Worm (Caenorhabditis elegans) whole organism, midembryonic: ENCODE measurements around the gene col-10.

Experiments used
- cog-1 ChIP-seq: sonication (generic microtip); optimal IDR thresholded peaks from 2 replicates; lab custom pipeline; 2016; ENCODE audit warnings: missing genetic modification characterization, missing compliant biosample characterization
- flt-1 ChIP-seq: fragments of 200-800 bp; sonication (Bioruptor generic); IDR thresholded peaks from 2 replicates; pipeline ENCODE4 v1.3.6; 2022; ENCODE audit warnings: missing genetic modification characterization, missing compliant biosample characterization

- TF ChIP-seq cog-1 (tag; lab: Kevin White, UChicago): no peak
- TF ChIP-seq flt-1 (GFP tag; lab: Robert Waterston, UW): no peak
Observed at ce11 chrV:9143896-9144295, 21.2 kb downstream of the col-10 start.
